Worm (Caenorhabditis elegans) whole organism, L1 larva: Measurements from ENCODE around the gene C35B1.2.

ENCODE experiments used
- dpl-1 ChIP-seq, 3 experiments: fragments of 150-350 bp in 2 of 3; sonication (generic microtip) in 1 of 3; optimal IDR thresholded peaks; 2 replicates each; lab custom pipeline; 2014 to 2017; ENCODE audit warnings: missing biosample characterization in 3 of 3, missing genetic modification characterization in 3 of 3, missing genetic modification reagents in 3 of 3
- egl-27 ChIP-seq, 2 experiments: fragments of 150-350 bp in 1 of 2; sonication (generic microtip); optimal IDR thresholded peaks; 3 replicates each; lab custom pipeline; 2017 to 2018; ENCODE audit warnings: missing biosample characterization in 2 of 2, missing genetic modification characterization in 2 of 2, missing genetic modification reagents in 2 of 2
- fkh-10 ChIP-seq: sonication (generic microtip); optimal IDR thresholded peaks from 2 replicates; lab custom pipeline; 2017; ENCODE audit warnings: missing biosample characterization, missing genetic modification reagents, missing genetic modification characterization
- grh-1 ChIP-seq: fragments of 200-800 bp; sonication (Bioruptor generic); IDR thresholded peaks from 2 replicates; pipeline ENCODE4 v1.3.6; 2022; ENCODE audit warnings: missing genetic modification reagents, missing genetic modification characterization, missing compliant biosample characterization
- isw-1 ChIP-seq: fragments of 200-800 bp; sonication (Bioruptor generic); IDR thresholded peaks from 2 replicates; pipeline ENCODE4 v1.3.6; 2022; ENCODE audit warnings: missing genetic modification characterization, missing compliant biosample characterization
- jun-1 ChIP-seq: fragments of 150-350 bp; optimal IDR thresholded peaks from 2 replicates; lab custom pipeline; 2014; ENCODE audit warnings: missing biosample characterization, missing genetic modification reagents, missing genetic modification characterization
- lsy-2 ChIP-seq, 2 experiments: fragments of 150-350 bp; optimal IDR thresholded peaks; 2 replicates each; lab custom pipeline; 2014; ENCODE audit warnings: missing biosample characterization in 2 of 2, missing genetic modification characterization in 2 of 2
- nhr-237 ChIP-seq: fragments of 150-350 bp; optimal IDR thresholded peaks from 2 replicates; lab custom pipeline; 2014; ENCODE audit warnings: missing biosample characterization, missing genetic modification characterization
- nhr-28 ChIP-seq: fragments of 150-350 bp; optimal IDR thresholded peaks from 2 replicates; lab custom pipeline; 2014; ENCODE audit warnings: missing biosample characterization, missing genetic modification characterization
- nhr-77 ChIP-seq: fragments of 150-350 bp; optimal IDR thresholded peaks from 2 replicates; lab custom pipeline; 2014; ENCODE audit warnings: missing biosample characterization, missing genetic modification characterization
- skn-1 ChIP-seq: fragments of 150-350 bp; optimal IDR thresholded peaks from 2 replicates; lab custom pipeline; 2014; ENCODE audit warnings: missing biosample characterization, missing genetic modification characterization
- snpc-4 ChIP-seq: fragments of 150-350 bp; optimal IDR thresholded peaks from 2 replicates; lab custom pipeline; 2014; ENCODE audit warnings: missing biosample characterization, missing genetic modification characterization
- sptf-1 ChIP-seq: fragments of 150-350 bp; optimal IDR thresholded peaks from 2 replicates; lab custom pipeline; 2014; ENCODE audit warnings: missing biosample characterization, missing genetic modification characterization
- swsn-7 ChIP-seq: sonication (generic microtip); optimal IDR thresholded peaks from 2 replicates; lab custom pipeline; 2016; ENCODE audit warnings: missing genetic modification characterization, missing compliant biosample characterization

DNA sequence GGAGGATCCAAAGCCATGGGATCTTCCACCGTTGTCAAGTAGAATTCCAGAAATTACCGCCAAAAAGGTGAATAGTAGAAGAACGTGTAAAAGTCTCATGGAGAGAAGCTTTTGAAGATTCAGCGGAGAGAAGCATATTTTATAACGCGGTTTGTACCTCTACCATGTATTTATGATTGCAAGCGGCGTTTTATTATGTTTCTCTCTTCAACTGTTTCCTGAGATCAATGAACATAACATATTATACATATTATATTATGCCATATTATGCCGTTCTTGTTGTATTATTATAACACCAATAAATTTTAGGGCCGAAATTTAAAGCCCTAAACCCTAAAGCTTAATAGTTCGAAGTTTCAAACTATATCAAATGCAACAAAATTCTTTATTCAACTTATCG is 54.3 kb downstream of the C35B1.2 start, which contains the start of gene F49F1.18:
- TF ChIP-seq jun-1 (tag; lab: Kevin White, UChicago): no peak
- TF ChIP-seq fkh-10: no peak
- no peak for TF ChIP-seq grh-1
- no peak for TF ChIP-seq nhr-237
- TF ChIP-seq nhr-77: no peak
- TF ChIP-seq egl-27 (tag; optimal IDR thresholded peaks at IDR 0.05; lab: Kevin White, UChicago): no peak
- no peak for TF ChIP-seq skn-1
- no peak for TF ChIP-seq lsy-2 (tag; optimal IDR thresholded peaks at IDR 0.05; lab: Kevin White, UChicago)
- TF ChIP-seq swsn-7 (tag; lab: Kevin White, UChicago): no peak
- TF ChIP-seq nhr-28 (tag; lab: Kevin White, UChicago): no peak
- no peak for TF ChIP-seq dpl-1 (GFP tag; optimal IDR thresholded peaks at IDR 0.05; lab: Kevin White, UChicago)
- TF ChIP-seq snpc-4 (tag; lab: Kevin White, UChicago): no peak
- no peak for TF ChIP-seq sptf-1
- TF ChIP-seq isw-1 (GFP tag; lab: Robert Waterston, UW): no peak
